Fruit fly (Drosophila melanogaster): ENCODE measurements around the gene Qtzl.

Qtzl gene

DNA sequence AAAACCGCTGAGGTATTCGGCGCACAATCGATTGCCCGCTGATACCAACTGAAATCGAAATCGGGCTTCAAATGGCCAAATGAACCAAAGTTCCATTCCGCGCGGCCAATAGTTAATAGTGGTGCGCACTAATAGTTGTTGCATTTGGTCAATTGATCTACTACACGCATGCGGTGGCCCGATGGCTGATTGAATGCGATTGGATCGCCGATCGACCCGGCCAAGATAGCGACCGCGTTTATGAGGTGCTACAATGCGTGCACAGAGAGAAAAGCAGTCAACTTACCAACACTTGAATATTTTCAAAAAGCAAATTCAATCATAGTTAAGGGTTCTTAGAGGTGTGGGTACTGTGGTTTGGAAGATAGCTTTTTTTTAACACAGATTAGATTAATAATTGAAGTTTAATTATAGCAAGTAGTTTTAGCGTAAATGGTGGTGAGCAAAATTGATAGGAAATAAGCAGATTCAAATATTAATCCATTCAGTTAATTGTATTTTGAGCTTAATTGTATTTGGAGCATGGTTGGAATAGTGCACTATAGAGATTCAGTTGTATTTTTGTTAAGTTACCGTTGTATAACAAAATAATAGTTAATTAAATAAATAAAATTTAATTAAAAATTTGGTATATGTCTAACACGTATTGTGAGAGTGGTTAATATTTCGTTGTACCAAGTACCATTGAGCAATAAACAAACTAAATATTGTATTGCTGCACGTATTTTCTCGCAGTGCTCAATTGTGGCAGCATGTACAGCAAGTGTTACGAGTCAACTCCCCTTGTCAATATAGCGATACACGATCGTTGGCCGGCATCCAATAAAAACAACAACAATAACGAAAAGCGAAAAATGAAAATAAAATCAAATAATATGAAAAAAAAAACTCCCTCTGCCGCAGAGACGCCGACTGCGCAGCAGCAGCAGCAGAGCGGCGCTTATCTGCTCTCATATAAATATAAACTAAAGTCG lies 31.2 kb downstream of the Qtzl start (continued):
- TF ChIP-seq Sox15 (GFP tag; optimal IDR thresholded peaks at IDR 0.05): peak; percentile 73
- TF ChIP-seq CG1621 (tag; optimal IDR thresholded peaks at IDR 0.05): peak; percentile 46
- peak; percentile 75 for TF ChIP-seq lz (GFP tag; optimal IDR thresholded peaks at IDR 0.05)
- peak; percentile 85 for TF ChIP-seq CG6808 (GFP tag; optimal IDR thresholded peaks at IDR 0.05)
- peak; percentile 70 for TF ChIP-seq CG10669 (GFP tag; optimal IDR thresholded peaks at IDR 0.05)
- peak; percentile 74 for TF ChIP-seq CG31627 (GFP tag; optimal IDR thresholded peaks at IDR 0.05)
- TF ChIP-seq eg (GFP tag; IDR thresholded peaks at IDR 0.05): peak; percentile 91
- TF ChIP-seq Sox102F (GFP tag; optimal IDR thresholded peaks at IDR 0.05): peak; percentile 43
- TF ChIP-seq Eip75B (GFP tag; optimal IDR thresholded peaks at IDR 0.05): peak; percentile 1
- peak; percentile 71 for TF ChIP-seq fd59A (GFP tag; optimal IDR thresholded peaks at IDR 0.05)
- TF ChIP-seq CG10631 (GFP tag; optimal IDR thresholded peaks at IDR 0.05): peak; percentile 82
- TF ChIP-seq CG6792 (GFP tag; optimal IDR thresholded peaks at IDR 0.05): peak; percentile 68
- TF ChIP-seq Ets21C (GFP tag; optimal IDR thresholded peaks at IDR 0.05): peak; percentile 62
- TF ChIP-seq Met (GFP tag; optimal IDR thresholded peaks at IDR 0.05): peak; percentile 64
- TF ChIP-seq acj6 (GFP tag; optimal IDR thresholded peaks at IDR 0.05): peak; percentile 79
- TF ChIP-seq CG3032 (tag; optimal IDR thresholded peaks at IDR 0.05): peak; percentile 78
- peak; percentile 50 for TF ChIP-seq Hr4 (GFP tag; optimal IDR thresholded peaks at IDR 0.05)
- TF ChIP-seq pdm3 (GFP tag; optimal IDR thresholded peaks at IDR 0.05): peak; percentile 71
- peak; percentile 40 for TF ChIP-seq cyc (GFP tag; optimal IDR thresholded peaks at IDR 0.05)
- TF ChIP-seq net (GFP tag; optimal IDR thresholded peaks at IDR 0.05): peak; percentile 60
- peak; percentile 68 for TF ChIP-seq vri (GFP tag; optimal IDR thresholded peaks at IDR 0.05)
- TF ChIP-seq Eip78C (GFP tag): peak; percentile 91
- peak; percentile 75 for TF ChIP-seq spab (GFP tag; optimal IDR thresholded peaks at IDR 0.05)
- TF ChIP-seq fd85E (GFP tag; optimal IDR thresholded peaks at IDR 0.05): no peak
- no peak for TF ChIP-seq dac (GFP tag; optimal IDR thresholded peaks at IDR 0.05)
- TF ChIP-seq CG16779 (tag; optimal IDR thresholded peaks at IDR 0.05): peak; percentile 67
- TF ChIP-seq CG9139 (GFP tag; optimal IDR thresholded peaks at IDR 0.05): peak; percentile 91
- peak; percentile 86 for TF ChIP-seq CG6276 (GFP tag; optimal IDR thresholded peaks at IDR 0.05)
- TF ChIP-seq Blimp-1 (GFP tag; optimal IDR thresholded peaks at IDR 0.05): peak; percentile 58
- TF ChIP-seq fkh (GFP tag; optimal IDR thresholded peaks at IDR 0.05): no peak
- peak; percentile 65 for TF ChIP-seq CG6854 (GFP tag; optimal IDR thresholded peaks at IDR 0.05)
- TF ChIP-seq Smox (GFP tag; optimal IDR thresholded peaks at IDR 0.05): peak; percentile 65
- no peak for TF ChIP-seq Lpt (GFP tag; optimal IDR thresholded peaks at IDR 0.05)
- TF ChIP-seq CG3919 (GFP tag; optimal IDR thresholded peaks at IDR 0.05): peak; percentile 80
- peak; percentile 50 for TF ChIP-seq CG8319 (GFP tag; optimal IDR thresholded peaks at IDR 0.05)
- peak; percentile 67 for TF ChIP-seq CG15336 (GFP tag; IDR thresholded peaks at IDR 0.05)
- TF ChIP-seq CG11294 (GFP tag; IDR thresholded peaks at IDR 0.05): peak; percentile 43
- TF ChIP-seq CG8632 (GFP tag; optimal IDR thresholded peaks at IDR 0.05): peak; percentile 80

DNA sequence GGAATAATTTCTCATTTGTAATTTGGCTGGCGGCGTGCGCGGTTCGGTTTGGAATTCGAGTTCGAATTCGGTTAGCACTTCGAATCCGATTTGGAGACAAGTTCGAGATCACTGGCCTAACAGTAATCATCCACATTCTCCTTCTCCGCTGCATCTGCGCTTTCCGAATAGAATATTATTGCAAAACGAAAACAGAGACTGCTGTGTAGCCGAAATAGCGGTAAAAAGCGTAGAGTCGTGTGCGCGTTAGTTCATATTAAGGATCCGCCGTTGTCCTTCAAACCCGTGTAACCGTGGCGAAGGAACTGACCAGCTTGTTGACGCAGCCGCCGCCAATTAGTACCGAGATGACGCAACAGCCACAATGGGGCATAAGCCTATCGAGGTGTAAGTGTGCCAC lies 31.9 kb downstream of the Qtzl start, which contains the start of gene dmGlut:
Gene dmGlut (plus strand): TSS at position 4 of the 400 bp plus-strand sequence.
- TF ChIP-seq CG10631 (GFP tag; optimal IDR thresholded peaks at IDR 0.05) (no peak), Eip93F (GFP tag; optimal IDR thresholded peaks at IDR 0.05) (no peak), CG7368 (GFP tag; optimal IDR thresholded peaks at IDR 0.05) (no peak), Met (GFP tag; optimal IDR thresholded peaks at IDR 0.05) (no peak)
